Fruit fly (Drosophila melanogaster) whole organism, embryonic: ENCODE data around the gene CG43800.

Experiments used
- Bgb ChIP-seq: fragments of 200-800 bp; sonication (Bioruptor generic); IDR thresholded peaks from 2 replicates; pipeline ENCODE4 v1.3.6; 2022; ENCODE audit warnings: missing biosample characterization, missing genetic modification characterization; ENCODE audit not compliant: partially characterized antibody
- CG13624 ChIP-seq: fragments of 200-800 bp; sonication (Bioruptor generic); optimal IDR thresholded peaks from 2 replicates; lab custom pipeline; 2016; ENCODE audit warnings: missing biosample characterization, missing genetic modification characterization
- CG14441 ChIP-seq: fragments of 200-800 bp; sonication (Bioruptor generic); IDR thresholded peaks from 2 replicates; pipeline ENCODE4 v1.3.6; 2022; ENCODE audit warnings: missing biosample characterization, missing genetic modification characterization
- CG14860 ChIP-seq: fragments of 200-800 bp; sonication (Bioruptor generic); IDR thresholded peaks from 3 replicates; pipeline ENCODE4 v1.3.6; 2022; ENCODE audit warnings: missing biosample characterization, missing genetic modification characterization; ENCODE audit not compliant: partially characterized antibody
- CG1602 ChIP-seq: fragments of 200-800 bp; sonication (Bioruptor generic); optimal IDR thresholded peaks from 3 replicates; lab custom pipeline; 2016; ENCODE audit warnings: missing biosample characterization, missing genetic modification characterization
- CG16813 ChIP-seq: fragments of 200-800 bp; sonication (Bioruptor generic); IDR thresholded peaks from 3 replicates; pipeline ENCODE4 v1.3.6; 2022; ENCODE audit warnings: missing biosample characterization, missing genetic modification characterization; ENCODE audit not compliant: partially characterized antibody
- CG17186 ChIP-seq: fragments of 200-800 bp; sonication (Bioruptor generic); optimal IDR thresholded peaks from 3 replicates; lab custom pipeline; 2017; ENCODE audit warnings: missing biosample characterization, missing genetic modification reagents, missing genetic modification characterization
- CG2678 ChIP-seq: fragments of 200-800 bp; sonication (Bioruptor generic); optimal IDR thresholded peaks from 3 replicates; lab custom pipeline; 2019; ENCODE audit warnings: missing biosample characterization, mild to moderate bottlenecking, missing genetic modification characterization, moderate library complexity
- CG33213 ChIP-seq: fragments of 200-800 bp; sonication (Bioruptor generic); optimal IDR thresholded peaks from 3 replicates; lab custom pipeline; 2016; ENCODE audit warnings: missing biosample characterization, missing genetic modification characterization
- CG34224 ChIP-seq: fragments of 200-800 bp; sonication (Bioruptor generic); IDR thresholded peaks from 3 replicates; pipeline ENCODE4 v1.3.6; 2022; ENCODE audit warnings: missing biosample characterization, missing genetic modification characterization; ENCODE audit not compliant: partially characterized antibody
- CG6791 ChIP-seq: fragments of 200-800 bp; sonication (Bioruptor generic); IDR thresholded peaks from 3 replicates; pipeline ENCODE4 v1.3.6; 2022; ENCODE audit warnings: missing biosample characterization, missing genetic modification characterization; ENCODE audit not compliant: partially characterized antibody
- CG6854 ChIP-seq: fragments of 200-800 bp; sonication (Bioruptor generic); optimal IDR thresholded peaks from 3 replicates; lab custom pipeline; 2017; ENCODE audit warnings: missing biosample characterization, mild to moderate bottlenecking, missing genetic modification characterization
- CG7963 ChIP-seq: fragments of 200-800 bp; sonication (Bioruptor generic); IDR thresholded peaks from 3 replicates; pipeline ENCODE4 v1.3.6; 2022; ENCODE audit warnings: missing biosample characterization, missing genetic modification characterization; ENCODE audit not compliant: partially characterized antibody
- CG8765 ChIP-seq: fragments of 200-800 bp; sonication (Bioruptor generic); IDR thresholded peaks from 2 replicates; pipeline ENCODE4 v1.3.6; 2022; ENCODE audit warnings: missing biosample characterization, missing genetic modification characterization
- CTCF ChIP-seq: fragments of 200-800 bp; sonication (Bioruptor generic); optimal IDR thresholded peaks from 2 replicates; lab custom pipeline; 2017; ENCODE audit warnings: missing biosample characterization, mild to moderate bottlenecking, missing genetic modification characterization, moderate library complexity
- Chrac-16 ChIP-seq: fragments of 200-800 bp; sonication (Bioruptor generic); optimal IDR thresholded peaks from 3 replicates; lab custom pipeline; 2016; ENCODE audit warnings: missing biosample characterization, missing genetic modification characterization
- Ets65A ChIP-seq: fragments of 200-800 bp; sonication (Bioruptor generic); peaks from one replicate; lab custom pipeline; 2016; ENCODE audit warnings: missing biosample characterization, missing genetic modification characterization
- H2.0 ChIP-seq: fragments of 200-800 bp; sonication (Bioruptor generic); IDR thresholded peaks from 2 replicates; pipeline ENCODE4 v1.3.6; 2022; ENCODE audit warnings: missing biosample characterization, missing genetic modification characterization
- HLH4C ChIP-seq: fragments of 200-800 bp; sonication (Bioruptor generic); IDR thresholded peaks from 3 replicates; pipeline ENCODE4 v1.3.6; 2022; ENCODE audit warnings: missing biosample characterization, missing genetic modification characterization; ENCODE audit not compliant: partially characterized antibody
- Hand ChIP-seq: fragments of 200-800 bp; sonication (Bioruptor generic); optimal IDR thresholded peaks from 2 replicates; lab custom pipeline; 2017; ENCODE audit warnings: mild to moderate bottlenecking, missing biosample characterization, missing genetic modification reagents, missing genetic modification characterization
- Hmx ChIP-seq: fragments of 200-800 bp; sonication (Bioruptor generic); optimal IDR thresholded peaks from 2 replicates; lab custom pipeline; 2016; ENCODE audit warnings: missing biosample characterization, missing genetic modification characterization
- Lpt ChIP-seq: fragments of >200 bp; optimal IDR thresholded peaks from 2 replicates; lab custom pipeline; 2018; ENCODE audit warnings: missing biosample characterization, missing genetic modification characterization
- Opbp ChIP-seq: fragments of 200-800 bp; sonication (Bioruptor generic); IDR thresholded peaks from 3 replicates; pipeline ENCODE4 v1.3.6; 2022; ENCODE audit warnings: missing biosample characterization, missing genetic modification characterization; ENCODE audit not compliant: partially characterized antibody
- Ptx1 ChIP-seq: fragments of 200-800 bp; sonication (Bioruptor generic); IDR thresholded peaks from 2 replicates; pipeline ENCODE4 v1.3.6; 2022; ENCODE audit warnings: missing biosample characterization, missing genetic modification characterization
- Scr ChIP-seq: fragments of 200-800 bp; sonication (Bioruptor generic); IDR thresholded peaks from 2 replicates; pipeline ENCODE4 v1.3.6; 2022; ENCODE audit warnings: missing biosample characterization, missing genetic modification characterization; ENCODE audit not compliant: partially characterized antibody
- Stat92E ChIP-seq, 3 experiments: fragments of >200 bp in 2 of 3; fragments of 200-800 bp in 1 of 3; sonication (Bioruptor generic) in 1 of 3; optimal IDR thresholded peaks; 2 replicates each; lab custom pipeline; 2017 to 2019; ENCODE audit warnings: missing biosample characterization in 3 of 3, missing genetic modification characterization in 3 of 3, mild to moderate bottlenecking in 1 of 3, moderate library complexity in 1 of 3
- Xrp1 ChIP-seq: fragments of 200-800 bp; sonication (Bioruptor generic); IDR thresholded peaks from 2 replicates; pipeline ENCODE4 v1.3.6; 2022; ENCODE audit warnings: missing biosample characterization, missing genetic modification characterization
- amos ChIP-seq: fragments of 200-800 bp; sonication (Bioruptor generic); IDR thresholded peaks from 2 replicates; pipeline ENCODE4 v1.3.6; 2022; ENCODE audit warnings: missing biosample characterization, missing genetic modification characterization; ENCODE audit not compliant: partially characterized antibody
- bab2 ChIP-seq: fragments of 200-800 bp; sonication (Bioruptor generic); optimal IDR thresholded peaks from 2 replicates; lab custom pipeline; 2016; ENCODE audit warnings: missing biosample characterization, missing genetic modification characterization
- br ChIP-seq: fragments of >200 bp; optimal IDR thresholded peaks from 2 replicates; lab custom pipeline; 2017
- caup ChIP-seq: fragments of 200-800 bp; sonication (Bioruptor generic); optimal IDR thresholded peaks from 3 replicates; lab custom pipeline; 2017; ENCODE audit warnings: missing biosample characterization, mild to moderate bottlenecking, missing genetic modification characterization, moderate library complexity; ENCODE audit not compliant: severe bottlenecking
- cg ChIP-seq: fragments of 200-800 bp; sonication (Bioruptor generic); optimal IDR thresholded peaks from 3 replicates; lab custom pipeline; 2019; ENCODE audit warnings: missing biosample characterization, mild to moderate bottlenecking, missing genetic modification characterization, moderate library complexity
- chn ChIP-seq: fragments of 200-800 bp; sonication (Bioruptor generic); optimal IDR thresholded peaks from 2 replicates; lab custom pipeline; 2016; ENCODE audit warnings: missing biosample characterization, missing genetic modification characterization
- ci ChIP-seq: fragments of 200-800 bp; sonication (Bioruptor generic); IDR thresholded peaks from 3 replicates; pipeline ENCODE4 v1.3.6; 2022; ENCODE audit warnings: missing biosample characterization, missing genetic modification characterization
- disco-r ChIP-seq: fragments of 200-800 bp; sonication (Bioruptor generic); optimal IDR thresholded peaks from 2 replicates; lab custom pipeline; 2016; ENCODE audit warnings: missing biosample characterization, missing genetic modification characterization
- exex ChIP-seq: fragments of 200-800 bp; sonication (Bioruptor generic); optimal IDR thresholded peaks from 4 replicates; lab custom pipeline; 2018; ENCODE audit warnings: missing biosample characterization, mild to moderate bottlenecking, missing genetic modification characterization, moderate library complexity
- fd64A ChIP-seq: fragments of 200-800 bp; sonication (Bioruptor generic); optimal IDR thresholded peaks from 3 replicates; lab custom pipeline; 2018; ENCODE audit warnings: missing biosample characterization, mild to moderate bottlenecking, missing genetic modification characterization
- hb ChIP-seq: fragments of 200-800 bp; sonication (Bioruptor generic); IDR thresholded peaks from 3 replicates; pipeline ENCODE4 v1.3.6; 2022; ENCODE audit warnings: missing biosample characterization, missing genetic modification characterization; ENCODE audit not compliant: partially characterized antibody
- mld ChIP-seq: fragments of 200-800 bp; sonication (Bioruptor generic); IDR thresholded peaks from 3 replicates; pipeline ENCODE4 v1.3.6; 2022; ENCODE audit warnings: missing biosample characterization, missing genetic modification characterization; ENCODE audit not compliant: partially characterized antibody
- nerfin-1 ChIP-seq: fragments of 200-800 bp; sonication (Bioruptor generic); optimal IDR thresholded peaks from 3 replicates; lab custom pipeline; 2019; ENCODE audit warnings: missing biosample characterization, mild to moderate bottlenecking, missing genetic modification characterization, moderate library complexity
- nerfin-2 ChIP-seq: fragments of 200-800 bp; sonication (Bioruptor generic); IDR thresholded peaks from 2 replicates; pipeline ENCODE4 v1.3.6; 2022; ENCODE audit warnings: missing biosample characterization, missing genetic modification characterization; ENCODE audit not compliant: partially characterized antibody
- odd ChIP-seq: fragments of 200-800 bp; sonication (Bioruptor generic); optimal IDR thresholded peaks from 2 replicates; lab custom pipeline; 2017; ENCODE audit warnings: missing biosample characterization, mild to moderate bottlenecking, missing genetic modification characterization
- pnt ChIP-seq: fragments of 200-800 bp; sonication (Bioruptor generic); optimal IDR thresholded peaks from 3 replicates; lab custom pipeline; 2016; ENCODE audit warnings: missing biosample characterization, missing genetic modification characterization
- psq ChIP-seq: fragments of 200-800 bp; sonication (Bioruptor generic); optimal IDR thresholded peaks from 2 replicates; lab custom pipeline; 2017; ENCODE audit warnings: missing biosample characterization, missing genetic modification characterization
- sens-2 ChIP-seq: fragments of 200-800 bp; sonication (Bioruptor generic); IDR thresholded peaks from 2 replicates; pipeline ENCODE4 v1.3.6; 2022; ENCODE audit warnings: missing biosample characterization, missing genetic modification characterization
- sna ChIP-seq: fragments of 200-800 bp; sonication (Bioruptor generic); IDR thresholded peaks from 2 replicates; pipeline ENCODE4 v1.3.6; 2022; ENCODE audit warnings: missing biosample characterization, missing genetic modification characterization; ENCODE audit not compliant: partially characterized antibody
- tgo ChIP-seq: fragments of 200-800 bp; sonication (Bioruptor generic); IDR thresholded peaks from 3 replicates; pipeline ENCODE4 v1.3.6; 2022; ENCODE audit warnings: missing biosample characterization, missing genetic modification characterization
- zen ChIP-seq: fragments of 200-800 bp; sonication (Bioruptor generic); optimal IDR thresholded peaks from 3 replicates; lab custom pipeline; 2018; ENCODE audit warnings: missing biosample characterization, mild to moderate bottlenecking, missing genetic modification characterization, moderate library complexity

CG43800 gene

dm6 chr2L:7256144-7256543 is 23.5 kb upstream of the CG43800 start:
- TF ChIP-seq amos (GFP tag; lab: Robert Waterston, UW) (peak; percentile 39; the same call in 1 of the 2 replicates), CG6791 (peak; percentile 71; the same call in 2 of the 3 replicates), CG6854 (GFP tag; lab: Kevin White, UChicago) (no peak), Opbp (0 out of 3 replicates have a peak, but pooled peaks have one; percentile 47), CG7963 (GFP tag; lab: Robert Waterston, UW) (peak; percentile 53; the same call in 1 of the 3 replicates), mld (GFP tag; lab: Robert Waterston, UW) (0 out of 3 replicates have a peak, but pooled peaks have one; percentile 37), CG13624 (GFP tag; lab: Kevin White, UChicago) (no peak), Scr (GFP tag; lab: Robert Waterston, UW) (peak; percentile 44; the same call in 1 of the 2 replicates), hb (0 out of 3 replicates have a peak, but pooled peaks have one; percentile 49), fd64A (GFP tag; lab: Kevin White, UChicago) (no peak), sens-2 (GFP tag; lab: Robert Waterston, UW) (no peak), CTCF (peak; percentile 62), nerfin-2 (GFP tag; lab: Robert Waterston, UW) (peak; percentile 63; the same call in 1 of the 2 replicates), br (lab: Kevin White, UChicago) (no peak), CG16813 (peak; percentile 76), sna (GFP tag; lab: Robert Waterston, UW) (0 out of 2 replicates have a peak, but pooled peaks have one; percentile 22), CG14860 (GFP tag; lab: Robert Waterston, UW) (peak; percentile 42; the same call in 1 of the 3 replicates), Bgb (GFP tag; lab: Robert Waterston, UW) (peak; percentile 37; the same call in 1 of the 2 replicates), HLH4C (GFP tag; lab: Robert Waterston, UW) (peak; percentile 66)

dm6 chr2L:7254712-7255183 is 22.1 kb upstream of the CG43800 start:
- TF ChIP-seq bab2 (GFP tag; lab: Kevin White, UChicago): no peak
- no peak for TF ChIP-seq hb
- no peak for TF ChIP-seq ci (GFP tag; lab: Robert Waterston, UW)
- TF ChIP-seq Hmx (GFP tag; lab: Kevin White, UChicago): no peak
- no peak for TF ChIP-seq Xrp1 (GFP tag; lab: Robert Waterston, UW)
- TF ChIP-seq H2.0 (GFP tag; lab: Robert Waterston, UW): no peak
- no peak for TF ChIP-seq zen (tag; lab: Kevin White, UChicago)
- no peak for TF ChIP-seq cg (GFP tag; lab: Kevin White, UChicago)
- no peak for TF ChIP-seq exex (tag; lab: Kevin White, UChicago)
- TF ChIP-seq odd (GFP tag; lab: Kevin White, UChicago): no peak
- TF ChIP-seq CG2678 (tag; lab: Kevin White, UChicago): no peak
- TF ChIP-seq Opbp: no peak
- no peak for TF ChIP-seq CG33213 (GFP tag; lab: Kevin White, UChicago)
- no peak for TF ChIP-seq chn (GFP tag; lab: Kevin White, UChicago)
- no peak for TF ChIP-seq nerfin-1 (tag; lab: Kevin White, UChicago)
- TF ChIP-seq CG1602 (GFP tag; lab: Kevin White, UChicago): no peak
- TF ChIP-seq Ptx1 (GFP tag; lab: Robert Waterston, UW): no peak
- TF ChIP-seq sens-2 (GFP tag; lab: Robert Waterston, UW): no peak
- TF ChIP-seq Stat92E (GFP tag; optimal IDR thresholded peaks at IDR 0.05; lab: Kevin White, UChicago): no peak
- no peak for TF ChIP-seq tgo (GFP tag; lab: Robert Waterston, UW)
- no peak for TF ChIP-seq Lpt (GFP tag; lab: Kevin White, UChicago)
- no peak for TF ChIP-seq Chrac-16 (GFP tag; lab: Kevin White, UChicago)
- no peak for TF ChIP-seq Hand (GFP tag; lab: Kevin White, UChicago)
- no peak for TF ChIP-seq CG17186 (GFP tag; lab: Kevin White, UChicago)
- no peak for TF ChIP-seq CG6791
- no peak for TF ChIP-seq CG8765 (GFP tag; lab: Robert Waterston, UW)
- TF ChIP-seq CG34224 (GFP tag; lab: Robert Waterston, UW): no peak
- no peak for TF ChIP-seq pnt (GFP tag; lab: Kevin White, UChicago)
- TF ChIP-seq disco-r: no peak
- peak; percentile 19 for TF ChIP-seq caup
- no peak for TF ChIP-seq psq (GFP tag; lab: Kevin White, UChicago)
- TF ChIP-seq Ets65A (GFP tag; lab: Kevin White, UChicago): no peak
- TF ChIP-seq CG14441 (GFP tag; lab: Robert Waterston, UW): no peak
